Fruit fly (Drosophila melanogaster) whole organism, wandering third instar larva: ENCODE measurements around the gene Sqor.

Experiments used
- Abd-B ChIP-seq: fragments of >200 bp; optimal IDR thresholded peaks from 2 replicates; lab custom pipeline; 2017; ENCODE audit warnings: missing biosample characterization, missing genetic modification characterization
- CG32264 ChIP-seq: fragments of 200-800 bp; sonication (Bioruptor generic); optimal IDR thresholded peaks from 2 replicates; lab custom pipeline; 2016; ENCODE audit warnings: missing biosample characterization, missing genetic modification characterization
- CG9705 ChIP-seq: fragments of 200-800 bp; sonication (Bioruptor generic); optimal IDR thresholded peaks from 2 replicates; lab custom pipeline; 2018; ENCODE audit warnings: missing biosample characterization, mild to moderate bottlenecking, missing genetic modification characterization
- CrebA ChIP-seq: fragments of 200-800 bp; sonication (Bioruptor generic); optimal IDR thresholded peaks from 2 replicates; lab custom pipeline; 2016; ENCODE audit warnings: missing biosample characterization, mild to moderate bottlenecking, missing genetic modification characterization, borderline replicate concordance
- Dif ChIP-seq: fragments of 200-275, 200-300 bp; sonication (Bioruptor generic); optimal IDR thresholded peaks from 2 replicates; lab custom pipeline; 2018; ENCODE audit warnings: missing biosample characterization, missing genetic modification characterization; ENCODE audit not compliant: partially characterized antibody
- GATAd ChIP-seq: sonication (Bioruptor generic); optimal IDR thresholded peaks from 2 replicates; lab custom pipeline; 2016; ENCODE audit warnings: missing biosample characterization, missing genetic modification characterization
- HLH106 ChIP-seq: fragments of 200-800 bp; optimal IDR thresholded peaks from 3 replicates; lab custom pipeline; 2019; ENCODE audit warnings: missing biosample characterization, mild to moderate bottlenecking, missing genetic modification characterization, moderate library complexity
- Hnf4 ChIP-seq: fragments of 200-800 bp; sonication (Bioruptor generic); optimal IDR thresholded peaks from 2 replicates; lab custom pipeline; 2016; ENCODE audit warnings: missing biosample characterization, mild to moderate bottlenecking, missing genetic modification characterization
- Hr78 ChIP-seq: fragments of >200 bp; optimal IDR thresholded peaks from 2 replicates; lab custom pipeline; 2017; ENCODE audit warnings: missing biosample characterization, missing genetic modification characterization
- Hr83 ChIP-seq: fragments of 200-300 bp; sonication (Bioruptor generic); optimal IDR thresholded peaks from 2 replicates; lab custom pipeline; 2016; ENCODE audit warnings: missing biosample characterization, mild to moderate bottlenecking, missing genetic modification characterization, moderate library complexity; ENCODE audit not compliant: poor library complexity, severe bottlenecking
- Jra ChIP-seq: sonication (Bioruptor generic); optimal IDR thresholded peaks from 2 replicates; lab custom pipeline; 2016; ENCODE audit warnings: missing biosample characterization, missing genetic modification characterization
- Mio ChIP-seq: sonication (Bioruptor generic); optimal IDR thresholded peaks from 2 replicates; lab custom pipeline; 2016; ENCODE audit warnings: missing biosample characterization, missing genetic modification characterization
- Myc ChIP-seq: fragments of >200 bp; optimal IDR thresholded peaks from 2 replicates; lab custom pipeline; 2017
- N ChIP-seq: fragments of >200 bp; optimal IDR thresholded peaks from 2 replicates; lab custom pipeline; 2018; ENCODE audit warnings: missing biosample characterization, missing external identifiers, missing genetic modification characterization
- OdsH ChIP-seq: fragments of 200-800 bp; sonication (Bioruptor generic); optimal IDR thresholded peaks from 2 replicates; lab custom pipeline; 2016; ENCODE audit warnings: missing biosample characterization, mild to moderate bottlenecking, missing genetic modification characterization
- Rel ChIP-seq, 2 experiments: fragments of 200-800 bp; sonication (Bioruptor generic) in 1 of 2; optimal IDR thresholded peaks; 2 replicates in 1 of 2; 3 replicates in 1 of 2; lab custom pipeline; 2016 to 2019; ENCODE audit warnings: mild to moderate bottlenecking in 2 of 2, missing biosample characterization in 2 of 2, missing genetic modification characterization in 2 of 2, moderate library complexity in 1 of 2
- Sp1 ChIP-seq: fragments of 200-800 bp; sonication (Bioruptor generic); optimal IDR thresholded peaks from 3 replicates; lab custom pipeline; 2019; ENCODE audit warnings: missing biosample characterization, mild to moderate bottlenecking, missing genetic modification characterization, moderate library complexity
- Vsx2 ChIP-seq: fragments of 200-300, 225-300 bp; sonication (Bioruptor generic); optimal IDR thresholded peaks from 2 replicates; lab custom pipeline; 2018; ENCODE audit warnings: missing biosample characterization, missing genetic modification characterization; ENCODE audit not compliant: partially characterized antibody
- br ChIP-seq: fragments of 200-800 bp; sonication (Bioruptor generic); optimal IDR thresholded peaks from 2 replicates; lab custom pipeline; 2016; ENCODE audit warnings: missing biosample characterization, missing genetic modification characterization
- brk ChIP-seq: fragments of 200-800 bp; sonication (Bioruptor generic); optimal IDR thresholded peaks from 2 replicates; lab custom pipeline; 2016; ENCODE audit warnings: missing biosample characterization, mild to moderate bottlenecking, missing genetic modification characterization
- dl ChIP-seq, 2 experiments: fragments of 175-275, 200-275 bp in 1 of 2; fragments of 200-275 bp in 1 of 2; sonication (Bioruptor generic); optimal IDR thresholded peaks; lab custom pipeline; 2018; ENCODE audit warnings: mild to moderate bottlenecking in 2 of 2, missing biosample characterization in 2 of 2, missing genetic modification characterization in 2 of 2, moderate library complexity in 2 of 2; ENCODE audit not compliant: partially characterized antibody in 2 of 2, insufficient read depth in 1 of 2
- dmrt93B ChIP-seq: fragments of 200-800 bp; sonication (Bioruptor generic); optimal IDR thresholded peaks from 2 replicates; lab custom pipeline; 2018; ENCODE audit warnings: missing biosample characterization, mild to moderate bottlenecking, missing genetic modification characterization
- dsf ChIP-seq: sonication (Bioruptor generic); optimal IDR thresholded peaks from 2 replicates; lab custom pipeline; 2016; ENCODE audit warnings: missing biosample characterization, missing genetic modification characterization, borderline replicate concordance
- ey ChIP-seq: fragments of 200-800 bp; sonication (Bioruptor generic); optimal IDR thresholded peaks from 2 replicates; lab custom pipeline; 2016; ENCODE audit warnings: missing biosample characterization, missing genetic modification characterization
- foxo ChIP-seq, 2 experiments: fragments of 200-800 bp; sonication (Bioruptor generic); optimal IDR thresholded peaks; 2 replicates in 1 of 2; 3 replicates in 1 of 2; lab custom pipeline; 2016 to 2017; ENCODE audit warnings: missing biosample characterization in 2 of 2, missing genetic modification characterization in 2 of 2
- fru ChIP-seq: fragments of 200-800 bp; sonication (Bioruptor generic); optimal IDR thresholded peaks from 3 replicates; lab custom pipeline; 2016; ENCODE audit warnings: missing biosample characterization, mild to moderate bottlenecking, missing genetic modification characterization
- h ChIP-seq: fragments of 200-800 bp; sonication (Bioruptor generic); optimal IDR thresholded peaks from 3 replicates; lab custom pipeline; 2016; ENCODE audit warnings: missing biosample characterization, mild to moderate bottlenecking, missing genetic modification characterization
- jim ChIP-seq: fragments of 175-275, 200-325 bp; sonication (Bioruptor generic); optimal IDR thresholded peaks from 2 replicates; lab custom pipeline; 2016; ENCODE audit warnings: missing biosample characterization, mild to moderate bottlenecking, missing genetic modification characterization
- lola ChIP-seq: fragments of >200 bp; optimal IDR thresholded peaks from 2 replicates; lab custom pipeline; 2017; ENCODE audit warnings: missing biosample characterization, missing genetic modification characterization
- pan ChIP-seq: fragments of >200 bp; optimal IDR thresholded peaks from 2 replicates; lab custom pipeline; 2017
- psq ChIP-seq: fragments of 200-800 bp; sonication (Bioruptor generic); optimal IDR thresholded peaks from 3 replicates; lab custom pipeline; 2017; ENCODE audit warnings: missing biosample characterization, mild to moderate bottlenecking, missing genetic modification characterization, moderate library complexity
- rgr ChIP-seq: fragments of 200-800 bp; sonication (Bioruptor generic); optimal IDR thresholded peaks from 3 replicates; lab custom pipeline; 2016; ENCODE audit warnings: missing biosample characterization, mild to moderate bottlenecking, missing genetic modification characterization
- sage ChIP-seq: fragments of 200-800 bp; sonication (Bioruptor generic); optimal IDR thresholded peaks from 2 replicates; lab custom pipeline; 2016; ENCODE audit warnings: missing biosample characterization, mild to moderate bottlenecking, missing genetic modification characterization
- sv ChIP-seq: fragments of 200-800 bp; sonication (Bioruptor generic); optimal IDR thresholded peaks from 3 replicates; lab custom pipeline; 2016; ENCODE audit warnings: missing biosample characterization, missing genetic modification characterization
- usp ChIP-seq: fragments of >200 bp; optimal IDR thresholded peaks from 2 replicates; lab custom pipeline; 2017; ENCODE audit warnings: missing biosample characterization, missing genetic modification characterization
- woc ChIP-seq: sonication (Bioruptor generic); optimal IDR thresholded peaks from 2 replicates; lab custom pipeline; 2016; ENCODE audit warnings: missing biosample characterization, mild to moderate bottlenecking, missing genetic modification characterization

Sqor gene

dm6 chr3L:4212815-4213214 is 27.2 kb upstream of the Sqor start, which contains the start of gene Cpr64Ac:
Cpr64Ac (minus strand) TSS chr3L:4212915.
- TF ChIP-seq dl (GFP tag; optimal IDR thresholded peaks at IDR 0.05; lab: Kevin White, UChicago; ENCODE audit: insufficient read depth in 1 of 2, partially characterized antibody in 2 of 2) (no peak), Hr83 (GFP tag; lab: Kevin White, UChicago) (no peak), Vsx2 (GFP tag; lab: Kevin White, UChicago) (no peak), fru (GFP tag; lab: Kevin White, UChicago) (no peak), woc (GFP tag; lab: Kevin White, UChicago) (no peak), Sp1 (GFP tag; lab: Kevin White, UChicago) (no peak), OdsH (no peak), ey (GFP tag; lab: Kevin White, UChicago) (no peak), h (no peak), jim (GFP tag; lab: Kevin White, UChicago) (no peak), br (GFP tag; lab: Kevin White, UChicago) (no peak), HLH106 (no peak), dmrt93B (GFP tag; lab: Kevin White, UChicago) (no peak), dsf (GFP tag; lab: Kevin White, UChicago) (no peak), N (no peak), Hnf4 (GFP tag; lab: Kevin White, UChicago) (no peak), Rel (GFP tag; optimal IDR thresholded peaks at IDR 0.05; lab: Kevin White, UChicago) (no peak), Rel (tag; optimal IDR thresholded peaks at IDR 0.05; lab: Kevin White, UChicago) (no peak), Jra (GFP tag; lab: Kevin White, UChicago) (no peak), rgr (GFP tag; lab: Kevin White, UChicago) (no peak)
- TF ChIP-seq, all 38 proteins: peak for 0

dm6 chr3L:4215079-4215478 is 24.9 kb upstream of the Sqor start, which contains the start of gene Cpr64Ad:
Cpr64Ad (plus strand) TSS chr3L:4215379.
- TF ChIP-seq Hnf4 (GFP tag; lab: Kevin White, UChicago), result no peak
- no peak for TF ChIP-seq Myc
- TF ChIP-seq HLH106, result no peak
- TF ChIP-seq usp (GFP tag; lab: Kevin White, UChicago), result no peak
- no peak for TF ChIP-seq CG9705 (GFP tag; lab: Kevin White, UChicago)
- no peak for TF ChIP-seq sv
- no peak for TF ChIP-seq Jra (GFP tag; lab: Kevin White, UChicago)
- no peak for TF ChIP-seq rgr (GFP tag; lab: Kevin White, UChicago)
- TF ChIP-seq Dif (GFP tag; lab: Kevin White, UChicago), result no peak
- no peak for TF ChIP-seq GATAd (GFP tag; lab: Kevin White, UChicago)
- TF ChIP-seq brk, result no peak

- TF ChIP-seq sv, result no peak
- no peak for TF ChIP-seq lola (GFP tag; lab: Kevin White, UChicago)
- TF ChIP-seq foxo (GFP tag; optimal IDR thresholded peaks at IDR 0.05; lab: Kevin White, UChicago), result no peak
- no peak for TF ChIP-seq HLH106
- no peak for TF ChIP-seq fru (GFP tag; lab: Kevin White, UChicago)
- TF ChIP-seq dmrt93B (GFP tag; lab: Kevin White, UChicago), result no peak
- TF ChIP-seq N, result peak; percentile 41
- no peak for TF ChIP-seq Mio (GFP tag; lab: Kevin White, UChicago)
- no peak for TF ChIP-seq psq (GFP tag; lab: Kevin White, UChicago)
- no peak for TF ChIP-seq Hr83 (GFP tag; lab: Kevin White, UChicago)
- TF ChIP-seq usp (GFP tag; lab: Kevin White, UChicago), result no peak
- no peak for TF ChIP-seq ey (GFP tag; lab: Kevin White, UChicago)
- no peak for TF ChIP-seq dl (GFP tag; optimal IDR thresholded peaks at IDR 0.05; lab: Kevin White, UChicago; ENCODE audit: insufficient read depth in 1 of 2, partially characterized antibody in 2 of 2)
- no peak for TF ChIP-seq CrebA
- TF ChIP-seq sage, result no peak
- TF ChIP-seq Jra (GFP tag; lab: Kevin White, UChicago), result no peak
- TF ChIP-seq Hr78 (GFP tag; lab: Kevin White, UChicago), result no peak
- TF ChIP-seq pan (lab: Kevin White, UChicago), result no peak
- no peak for TF ChIP-seq Dif (GFP tag; lab: Kevin White, UChicago)
- no peak for TF ChIP-seq jim (GFP tag; lab: Kevin White, UChicago)
- no peak for TF ChIP-seq CG32264 (GFP tag; lab: Kevin White, UChicago)
- TF ChIP-seq Abd-B (GFP tag; lab: Kevin White, UChicago), result no peak
- peak; percentile 95 for TF ChIP-seq Myc
- TF ChIP-seq Vsx2 (GFP tag; lab: Kevin White, UChicago), result peak; percentile 58
- TF ChIP-seq brk, result no peak
- no peak for TF ChIP-seq woc (GFP tag; lab: Kevin White, UChicago)
- TF ChIP-seq dsf (GFP tag; lab: Kevin White, UChicago), result no peak
- peak; percentile 61 for TF ChIP-seq h
- TF ChIP-seq Sp1 (GFP tag; lab: Kevin White, UChicago), result no peak
- TF ChIP-seq Rel (GFP tag; optimal IDR thresholded peaks at IDR 0.05; lab: Kevin White, UChicago), result no peak
- TF ChIP-seq Rel (tag; optimal IDR thresholded peaks at IDR 0.05; lab: Kevin White, UChicago), result no peak
- TF ChIP-seq br (GFP tag; lab: Kevin White, UChicago), result no peak
- TF ChIP-seq OdsH, result no peak
- TF ChIP-seq Hnf4 (GFP tag; lab: Kevin White, UChicago), result no peak
- no peak for TF ChIP-seq rgr (GFP tag; lab: Kevin White, UChicago)
Observed at dm6 chr3L:4219291-4220228, 20.4 kb upstream of the Sqor start.
